Worm (Caenorhabditis elegans) whole organism, midembryonic: ENCODE data around the gene C18F10.7.
A peak's percentile ranks its signal among the peaks of the same experiment; 100 is the strongest.

Source experiments
- T22C8.4 ChIP-seq: fragments of 200-800 bp; sonication (Bioruptor generic); IDR thresholded peaks from 2 replicates; pipeline ENCODE4 v1.3.6; 2022; ENCODE audit warnings: missing genetic modification characterization, missing compliant biosample characterization
- cog-1 ChIP-seq: sonication (generic microtip); optimal IDR thresholded peaks from 2 replicates; lab custom pipeline; 2016; ENCODE audit warnings: missing genetic modification characterization, missing compliant biosample characterization
- flt-1 ChIP-seq: fragments of 200-800 bp; sonication (Bioruptor generic); IDR thresholded peaks from 2 replicates; pipeline ENCODE4 v1.3.6; 2022; ENCODE audit warnings: missing genetic modification characterization, missing compliant biosample characterization
- klf-2 ChIP-seq: fragments of 200-800 bp; sonication (Bioruptor generic); conservative IDR thresholded peaks from 2 replicates; pipeline ENCODE4 v1.3.6; 2022; ENCODE audit warnings: missing genetic modification reagents, missing genetic modification characterization, missing compliant biosample characterization
- med-1 ChIP-seq: sonication (generic microtip); optimal IDR thresholded peaks from 2 replicates; lab custom pipeline; 2017; ENCODE audit warnings: missing genetic modification characterization, mild to moderate bottlenecking, missing compliant biosample characterization, antibody characterized with exemption, missing genetic modification reagents; ENCODE audit not compliant: insufficient read depth
- ref-1 ChIP-seq: fragments of 200-800 bp; sonication (Bioruptor generic); conservative IDR thresholded peaks from 2 replicates; pipeline ENCODE4 v1.3.6; 2022; ENCODE audit warnings: missing genetic modification reagents, missing genetic modification characterization, missing compliant biosample characterization
- tab-1 ChIP-seq: fragments of 200-800 bp; sonication (Bioruptor generic); IDR thresholded peaks from 2 replicates; pipeline ENCODE4 v1.3.6; 2022; ENCODE audit warnings: missing genetic modification characterization, missing compliant biosample characterization
- ztf-23 ChIP-seq: fragments of 200-800 bp; sonication (Bioruptor generic); IDR thresholded peaks from 2 replicates; pipeline ENCODE4 v1.3.6; 2022; ENCODE audit warnings: missing genetic modification reagents, missing genetic modification characterization, missing compliant biosample characterization
- ztf-29 ChIP-seq: fragments of 200-800 bp; sonication (Bioruptor generic); IDR thresholded peaks from 2 replicates; pipeline ENCODE4 v1.3.6; 2022; ENCODE audit warnings: missing genetic modification reagents, missing genetic modification characterization, missing compliant biosample characterization

Gene C18F10.7

DNA sequence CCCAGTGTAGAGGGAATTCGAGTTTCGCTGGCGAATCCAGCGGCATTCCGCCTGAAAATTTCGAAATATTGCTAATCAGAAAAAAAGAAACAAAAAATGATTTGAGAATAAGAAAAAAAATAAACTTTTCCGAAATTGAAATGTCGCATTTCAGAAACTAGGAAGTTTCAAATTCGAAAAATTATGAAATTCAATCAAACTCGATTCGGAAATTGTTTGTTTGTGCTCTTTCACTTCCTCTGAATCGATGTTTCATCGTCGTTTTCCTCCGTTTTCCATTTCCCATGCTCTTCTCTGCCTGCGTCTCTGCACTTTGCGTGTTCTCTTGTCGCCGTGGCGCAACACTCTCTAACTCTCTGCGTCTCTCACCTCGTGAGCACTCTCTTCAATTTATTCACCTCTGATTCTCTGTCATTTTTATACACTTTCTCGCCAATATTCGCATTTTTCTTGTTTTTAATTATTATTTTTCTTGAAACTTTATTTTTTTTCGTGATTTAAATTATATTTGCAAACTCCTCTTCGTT lies at the start of gene C18F10.7:
C18F10.7 (minus strand) TSS at position 51 of the 527 bp plus-strand sequence.
- TF ChIP-seq ref-1 (GFP tag; lab: Robert Waterston, UW) = no peak
- no peak for TF ChIP-seq flt-1 (GFP tag; lab: Robert Waterston, UW)
- no peak for TF ChIP-seq T22C8.4 (GFP tag; lab: Robert Waterston, UW)
- TF ChIP-seq cog-1 (tag; lab: Kevin White, UChicago) = peak; percentile 6

DNA sequence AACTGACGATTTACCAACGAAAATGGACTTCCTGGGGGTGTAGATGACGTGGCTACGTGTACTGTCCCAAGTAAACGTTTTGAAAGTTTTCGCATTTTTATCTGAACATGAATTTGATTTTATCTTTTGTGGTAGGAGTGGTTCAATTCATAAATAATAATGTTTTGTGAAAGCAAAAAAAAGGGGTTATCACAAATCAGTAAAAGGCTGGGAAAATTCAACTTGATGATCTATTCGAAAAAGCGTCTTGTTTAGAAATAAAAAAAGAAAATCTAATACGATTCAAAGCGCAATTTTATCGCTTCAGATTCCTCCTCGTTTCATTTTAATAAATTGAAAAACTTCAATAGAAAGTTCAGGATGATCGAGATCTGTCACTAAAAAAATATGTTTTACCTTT lies 46.0 kb upstream of the C18F10.7 start, which contains the start of gene C56G2.5:
C56G2.5 (minus strand) TSS at position 101 of the 400 bp plus-strand sequence.
- TF ChIP-seq klf-2 = no peak
- TF ChIP-seq med-1 (GFP tag; lab: Kevin White, UChicago) = no peak
- TF ChIP-seq ztf-29 = no peak
- no peak for TF ChIP-seq ref-1 (GFP tag; lab: Robert Waterston, UW)
- TF ChIP-seq tab-1 (GFP tag; lab: Robert Waterston, UW) = no peak
- no peak for TF ChIP-seq flt-1 (GFP tag; lab: Robert Waterston, UW)
- no peak for TF ChIP-seq cog-1 (tag; lab: Kevin White, UChicago)
- TF ChIP-seq ztf-23 = no peak
- TF ChIP-seq T22C8.4 (GFP tag; lab: Robert Waterston, UW) = no peak

- no peak for TF ChIP-seq ref-1 (GFP tag; lab: Robert Waterston, UW)
- TF ChIP-seq cog-1 (tag; lab: Kevin White, UChicago) = no peak
- no peak for TF ChIP-seq klf-2
- TF ChIP-seq tab-1 (GFP tag; lab: Robert Waterston, UW) = no peak
- no peak for TF ChIP-seq ztf-23
- TF ChIP-seq flt-1 (GFP tag; lab: Robert Waterston, UW) = no peak
- TF ChIP-seq ztf-29 = no peak
- no peak for TF ChIP-seq med-1 (GFP tag; lab: Kevin White, UChicago)
- no peak for TF ChIP-seq T22C8.4 (GFP tag; lab: Robert Waterston, UW)
Measured at ce11 chrIII:6317345-6317744, 39.2 kb upstream of the C18F10.7 start.

DNA sequence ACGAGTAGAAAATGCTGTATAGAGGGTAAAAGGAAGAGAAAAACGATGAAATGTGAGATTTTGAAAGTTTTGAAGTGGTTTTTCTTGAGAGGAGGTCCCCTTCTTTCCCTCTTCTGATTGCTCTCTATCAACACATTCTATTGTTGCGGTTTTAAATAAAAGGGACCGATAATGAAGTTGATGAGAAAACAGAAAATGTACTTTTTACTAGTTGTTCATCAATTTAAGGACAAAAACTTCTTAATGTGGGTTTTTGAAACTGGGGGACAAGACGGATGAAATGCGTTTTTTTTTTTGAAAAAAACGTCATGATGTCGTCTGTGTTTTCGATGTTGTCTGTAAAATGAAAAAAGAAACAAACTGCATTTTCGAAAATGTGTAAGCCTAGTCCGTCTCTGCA lies 38.6 kb upstream of the C18F10.7 start:
- TF ChIP-seq tab-1 (GFP tag; lab: Robert Waterston, UW) (no peak), ref-1 (GFP tag; lab: Robert Waterston, UW) (no peak), klf-2 (no peak), flt-1 (GFP tag; lab: Robert Waterston, UW) (no peak), T22C8.4 (GFP tag; lab: Robert Waterston, UW) (no peak), cog-1 (tag; lab: Kevin White, UChicago) (no peak), med-1 (GFP tag; lab: Kevin White, UChicago) (no peak), ztf-23 (no peak), ztf-29 (no peak)

ce11 chrIII:6315515-6315914 lies 37.4 kb upstream of the C18F10.7 start:
- TF ChIP-seq ztf-29 (no peak), ref-1 (GFP tag; lab: Robert Waterston, UW) (no peak), med-1 (GFP tag; lab: Kevin White, UChicago) (no peak), ztf-23 (no peak), cog-1 (tag; lab: Kevin White, UChicago) (no peak), T22C8.4 (GFP tag; lab: Robert Waterston, UW) (no peak), tab-1 (GFP tag; lab: Robert Waterston, UW) (no peak), klf-2 (no peak), flt-1 (GFP tag; lab: Robert Waterston, UW) (no peak)

- no peak for TF ChIP-seq tab-1 (GFP tag; lab: Robert Waterston, UW)
- no peak for TF ChIP-seq T22C8.4 (GFP tag; lab: Robert Waterston, UW)
- no peak for TF ChIP-seq flt-1 (GFP tag; lab: Robert Waterston, UW)
- TF ChIP-seq ztf-29 = no peak
- no peak for TF ChIP-seq cog-1 (tag; lab: Kevin White, UChicago)
- TF ChIP-seq klf-2 = no peak
- no peak for TF ChIP-seq ref-1 (GFP tag; lab: Robert Waterston, UW)
- TF ChIP-seq med-1 (GFP tag; lab: Kevin White, UChicago) = no peak
- TF ChIP-seq ztf-23 = no peak
Measured at ce11 chrIII:6312244-6312643, 34.1 kb upstream of the C18F10.7 start.

ce11 chrIII:6311452-6311851 lies 33.3 kb upstream of the C18F10.7 start:
- TF ChIP-seq T22C8.4 (GFP tag; lab: Robert Waterston, UW) = no peak

DNA sequence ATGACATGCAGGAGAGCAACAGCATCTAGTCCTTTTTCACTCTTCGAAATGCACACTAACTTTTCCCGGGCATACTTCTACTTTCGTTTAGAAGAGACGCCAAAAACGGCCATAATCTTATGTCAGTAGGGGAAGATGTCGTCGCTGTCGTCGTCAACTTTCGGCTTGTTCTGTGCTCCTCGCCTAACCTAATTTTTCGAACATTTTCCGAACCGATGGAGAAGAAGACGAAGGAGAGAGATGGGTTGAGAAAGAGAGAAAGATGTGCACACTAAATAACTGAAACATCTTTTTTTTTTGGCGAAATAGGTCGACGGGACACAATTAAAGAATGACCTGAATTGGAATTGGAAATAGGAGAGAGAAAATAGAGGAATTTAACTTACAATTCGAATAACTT lies 32.2 kb upstream of the C18F10.7 start:
- TF ChIP-seq klf-2 (no peak), flt-1 (GFP tag; lab: Robert Waterston, UW) (no peak), T22C8.4 (GFP tag; lab: Robert Waterston, UW) (no peak), ref-1 (GFP tag; lab: Robert Waterston, UW) (no peak), med-1 (GFP tag; lab: Kevin White, UChicago) (no peak), ztf-29 (no peak), cog-1 (tag; lab: Kevin White, UChicago) (no peak), ztf-23 (no peak), tab-1 (GFP tag; lab: Robert Waterston, UW) (no peak)

DNA sequence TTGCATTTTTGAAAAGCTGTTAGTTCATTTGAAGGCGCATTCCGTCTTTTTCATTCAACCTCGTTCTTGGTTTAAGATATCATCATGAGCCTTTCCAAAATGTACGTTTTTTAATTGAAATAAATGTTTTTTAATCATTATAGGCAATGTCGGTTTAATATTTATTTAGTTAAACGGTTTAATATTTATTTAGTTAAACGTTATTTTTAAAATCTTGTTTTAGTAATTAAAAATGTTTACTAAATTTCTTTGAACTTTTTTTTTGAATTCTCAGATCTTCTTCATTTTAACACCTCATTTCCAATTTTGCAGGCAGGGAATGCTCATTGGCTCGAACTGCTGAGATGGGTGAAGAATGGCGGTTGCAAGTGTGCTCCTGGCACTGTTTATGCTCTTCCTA lies 30.9 kb upstream of the C18F10.7 start, which contains the start of gene gar-2:
gar-2 (plus strand) TSS at position 301 of the 400 bp plus-strand sequence.
- no peak for TF ChIP-seq T22C8.4 (GFP tag; lab: Robert Waterston, UW)
- TF ChIP-seq ztf-29 = no peak
- no peak for TF ChIP-seq ref-1 (GFP tag; lab: Robert Waterston, UW)
- TF ChIP-seq cog-1 (tag; lab: Kevin White, UChicago) = no peak
- no peak for TF ChIP-seq flt-1 (GFP tag; lab: Robert Waterston, UW)
- no peak for TF ChIP-seq tab-1 (GFP tag; lab: Robert Waterston, UW)

DNA sequence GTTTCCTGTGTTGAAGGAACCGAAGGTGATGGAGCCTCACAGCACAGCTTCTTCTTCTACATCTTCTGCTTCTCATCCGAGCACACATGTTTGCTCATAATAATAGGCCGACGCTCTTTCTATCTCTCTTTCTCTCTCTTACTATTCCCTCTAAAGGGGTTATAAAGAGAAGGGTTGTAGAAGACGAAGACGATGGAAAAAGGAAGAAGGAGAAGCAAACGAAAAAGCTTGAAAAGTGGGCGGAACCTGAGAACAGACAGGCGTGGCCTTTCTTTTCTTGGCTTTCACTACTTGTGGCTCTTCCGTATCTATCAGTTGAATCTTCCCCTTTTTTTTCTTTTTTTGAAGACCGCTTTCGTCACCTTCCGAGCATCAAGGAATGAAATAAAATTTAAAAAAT lies 29.7 kb upstream of the C18F10.7 start:
- TF ChIP-seq flt-1 (GFP tag; lab: Robert Waterston, UW) (no peak), med-1 (GFP tag; lab: Kevin White, UChicago) (no peak), ztf-29 (no peak), ztf-23 (no peak), ref-1 (GFP tag; lab: Robert Waterston, UW) (no peak)
